Fruit fly (Drosophila melanogaster): ENCODE data around the gene CG1806.

- TF ChIP-seq Sin3A (optimal IDR thresholded peaks at IDR 0.05): no peak
- no peak for TF ChIP-seq h (optimal IDR thresholded peaks at IDR 0.05)
- no peak for TF ChIP-seq psq (optimal IDR thresholded peaks at IDR 0.05)
- no peak for TF ChIP-seq ttk (optimal IDR thresholded peaks at IDR 0.05)
- TF ChIP-seq Myc (optimal IDR thresholded peaks at IDR 0.05): no peak
These were observed 28.2 kb downstream of the CG1806 start for dm6 chrX:12035207-12035606.

All from Kc167 (cell line).